Worm (Caenorhabditis elegans) whole organism, young adult: ENCODE measurements around the gene srv-26.

ENCODE experiments used
- ccch-3 ChIP-seq: fragments of 200-800 bp; sonication (Bioruptor generic); optimal IDR thresholded peaks from 2 replicates; lab custom pipeline; 2018; ENCODE audit warnings: mild to moderate bottlenecking, missing genetic modification characterization, missing compliant biosample characterization
- mes-4 ChIP-seq: sonication (generic microtip); optimal IDR thresholded peaks from 2 replicates; lab custom pipeline; 2016; ENCODE audit warnings: missing genotype, missing genetic modification characterization, missing compliant biosample characterization
- snpc-4 ChIP-seq, 5 experiments: fragments of 150-350 bp in 1 of 5; sonication (generic microtip) in 4 of 5; optimal IDR thresholded peaks; 2 replicates each; lab custom pipeline; 2014 to 2018; ENCODE audit warnings: missing genetic modification characterization in 5 of 5, missing biosample characterization in 3 of 5, antibody characterized with exemption in 2 of 5, mild to moderate bottlenecking in 2 of 5, missing compliant biosample characterization in 2 of 5, missing genotype in 2 of 5, moderate library complexity in 2 of 5, missing genetic modification reagents in 1 of 5

- TF ChIP-seq ccch-3 (GFP tag; lab: Kevin White, UChicago) (no peak), mes-4 (no peak), snpc-4 (GFP tag; optimal IDR thresholded peaks at IDR 0.05; lab: Kevin White, UChicago) (peak; percentile 79), snpc-4 (tag; optimal IDR thresholded peaks at IDR 0.05; lab: Kevin White, UChicago) (peak; percentile 83 to 91 (median 86))
Observed at ce11 chrIV:6323654-6324224, 22.1 kb upstream of the srv-26 start, which contains the start of gene sqd-1.
